Worm (Caenorhabditis elegans): ENCODE data around the gene fog-2.

DNA sequence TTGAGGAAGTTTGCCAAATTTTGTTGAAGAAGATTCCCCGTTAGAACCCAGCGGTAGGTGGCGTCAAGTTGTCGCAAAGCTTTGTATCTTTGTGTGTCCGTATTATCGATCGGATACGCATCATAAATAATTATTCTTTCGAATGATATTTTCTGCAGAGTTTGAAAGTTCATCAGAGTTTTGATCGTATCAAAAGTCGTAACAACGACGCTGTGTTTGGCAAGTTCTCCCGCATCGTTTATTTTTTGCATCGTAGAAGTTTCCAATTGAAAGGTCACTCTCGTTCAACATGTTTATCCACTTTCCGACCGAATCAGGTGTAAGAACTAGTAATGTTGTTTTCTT lies 36.0 kb upstream of the fog-2 start:
- TF ChIP-seq W03F9.2 (tag; optimal IDR thresholded peaks at IDR 0.05) = no peak
- TF ChIP-seq him-1 (tag; optimal IDR thresholded peaks at IDR 0.05) = no peak

Data from whole organism, L4/young adult.